Fruit fly (Drosophila melanogaster): ENCODE measurements around the gene CG42367.

Gene CG42367

DNA sequence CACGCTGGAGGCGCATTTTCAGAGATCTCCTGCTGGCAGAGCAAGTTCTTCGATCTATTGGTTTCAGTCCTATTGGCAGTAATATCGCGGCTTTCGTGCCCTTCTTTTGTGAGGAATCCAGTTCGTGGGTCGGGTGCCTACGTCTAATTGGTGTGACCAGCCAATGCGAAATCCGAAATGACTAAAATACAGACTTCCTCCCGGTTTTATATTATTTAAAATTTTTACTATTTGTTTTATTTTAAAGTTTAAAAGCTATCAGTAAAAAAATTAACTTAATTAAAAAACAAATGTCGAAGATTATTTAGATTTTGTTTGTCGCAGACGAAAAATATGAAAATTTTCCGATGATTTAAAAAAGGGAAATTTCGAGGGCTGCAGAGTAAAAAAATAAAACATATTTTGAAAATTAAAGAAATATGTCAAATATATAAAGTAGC is 33.2 kb downstream of the CG42367 start, which contains the start of gene CG5850 (continued):
- TF ChIP-seq ato (GFP tag; IDR thresholded peaks at IDR 0.05; ENCODE audit: partially characterized antibody): no peak
- no peak for TF ChIP-seq CG8359 (GFP tag; optimal IDR thresholded peaks at IDR 0.05; ENCODE audit: borderline replicate concordance)
- peak; percentile 62 for TF ChIP-seq CG9797 (GFP tag; optimal IDR thresholded peaks at IDR 0.05)
- no peak for TF ChIP-seq CG10462 (GFP tag; optimal IDR thresholded peaks at IDR 0.05)
- TF ChIP-seq CG11696 (GFP tag; IDR thresholded peaks at IDR 0.05): no peak
- peak; percentile 43 for TF ChIP-seq Deaf1 (tag; optimal IDR thresholded peaks at IDR 0.05)
- peak; percentile 44 for TF ChIP-seq CG2712 (tag; optimal IDR thresholded peaks at IDR 0.05)
- peak; percentile 63 for TF ChIP-seq CG14710 (tag; optimal IDR thresholded peaks at IDR 0.05)
- TF ChIP-seq Oaz (GFP tag; IDR thresholded peaks at IDR 0.05): no peak
- TF ChIP-seq nmo (GFP tag; optimal IDR thresholded peaks at IDR 0.05): peak; percentile 8
- no peak for TF ChIP-seq CG11398 (GFP tag; optimal IDR thresholded peaks at IDR 0.05)
- TF ChIP-seq Hr78 (GFP tag; optimal IDR thresholded peaks at IDR 0.05): no peak
- TF ChIP-seq Usf (GFP tag; optimal IDR thresholded peaks at IDR 0.05): no peak
- peak; percentile 20 for TF ChIP-seq CG10431 (GFP tag; optimal IDR thresholded peaks at IDR 0.05)
- no peak for TF ChIP-seq CrebB (tag; optimal IDR thresholded peaks at IDR 0.05)
- TF ChIP-seq Vsx1 (GFP tag; optimal IDR thresholded peaks at IDR 0.05): no peak
- no peak for TF ChIP-seq CG12219 (GFP tag; optimal IDR thresholded peaks at IDR 0.05)
- TF ChIP-seq peb (GFP tag; IDR thresholded peaks at IDR 0.05): no peak
- TF ChIP-seq CG1647 (GFP tag; optimal IDR thresholded peaks at IDR 0.05): no peak
- peak; percentile 15 for TF ChIP-seq CG10147 (GFP tag; optimal IDR thresholded peaks at IDR 0.05)
- TF ChIP-seq CG13775 (GFP tag; optimal IDR thresholded peaks at IDR 0.05): no peak
- TF ChIP-seq org-1 (GFP tag; optimal IDR thresholded peaks at IDR 0.05): no peak

DNA sequence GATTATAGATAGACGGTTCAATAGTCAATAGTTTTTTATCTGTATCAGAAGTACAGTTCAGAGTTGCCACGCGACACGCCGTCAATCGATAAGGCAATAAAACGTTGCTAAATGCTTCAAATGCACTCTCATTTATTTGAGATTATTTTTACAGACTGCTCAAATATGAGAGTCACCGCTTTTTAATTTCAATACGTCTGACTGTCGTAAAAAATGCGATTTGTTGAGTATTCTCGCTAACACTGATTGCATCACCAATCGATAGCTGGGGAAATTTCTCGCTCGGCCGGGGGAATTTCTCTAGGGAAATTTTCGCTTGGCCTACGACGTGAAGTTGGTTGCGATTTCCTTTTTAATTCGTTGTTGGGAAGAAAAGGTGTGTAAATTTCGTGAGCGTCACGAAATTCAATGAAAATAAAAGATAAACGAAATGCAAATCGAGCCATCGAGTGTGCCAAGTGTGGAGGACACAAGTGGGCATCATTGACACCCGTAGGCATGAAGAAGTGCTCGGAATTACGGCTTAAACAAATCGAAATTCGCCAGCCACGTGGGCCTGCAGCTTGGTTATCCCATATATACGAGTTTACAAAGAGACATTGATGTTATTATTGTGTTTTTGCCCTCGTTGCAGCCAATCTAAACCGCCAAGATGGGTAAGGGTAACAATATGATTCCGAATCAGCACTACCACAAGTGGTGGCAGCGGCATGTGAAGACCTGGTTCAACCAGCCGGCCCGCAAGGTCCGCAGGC is 36.8 kb downstream of the CG42367 start, which contains the start of the genes Dref and RpL13:
TSS of gene Dref (minus strand) at position 247 of the 755 bp plus-strand sequence.
TSS of gene RpL13 (plus strand) at position 331 of the 755 bp plus-strand sequence.
- TF ChIP-seq kni (GFP tag; optimal IDR thresholded peaks at IDR 0.05) (peak; percentile 97), CG4282 (GFP tag; optimal IDR thresholded peaks at IDR 0.05) (peak; percentile 83), CG9876 (GFP tag; optimal IDR thresholded peaks at IDR 0.05) (peak; percentile 71), NFAT (GFP tag; IDR thresholded peaks at IDR 0.05) (peak; percentile 82), CG7745 (tag; optimal IDR thresholded peaks at IDR 0.05) (peak; percentile 81), B-H1 (GFP tag; IDR thresholded peaks at IDR 0.05) (peak; percentile 39; the same call in 2 of the 3 replicates), CG13775 (GFP tag; optimal IDR thresholded peaks at IDR 0.05) (peak; percentile 94), ERR (GFP tag; optimal IDR thresholded peaks at IDR 0.05) (peak; percentile 74), bsh (GFP tag; optimal IDR thresholded peaks at IDR 0.05) (peak; percentile 57 to 79), z (GFP tag; IDR thresholded peaks at IDR 0.05) (peak; percentile 51; the same call in 1 of the 3 replicates), Mrtf (GFP tag; IDR thresholded peaks at IDR 0.05) (peak; percentile 52; the same call in 1 of the 3 replicates), Nf-YC (tag; optimal IDR thresholded peaks at IDR 0.05) (peak; percentile 83), CG31365 (tag; optimal IDR thresholded peaks at IDR 0.05) (peak; percentile 85), CG12769 (tag; optimal IDR thresholded peaks at IDR 0.05) (no peak), Mad (GFP tag; optimal IDR thresholded peaks at IDR 0.05) (peak; percentile 87), Ptx1 (GFP tag; IDR thresholded peaks at IDR 0.05) (peak; percentile 69), CG8281 (tag; optimal IDR thresholded peaks at IDR 0.05) (peak; percentile 70), CG10274 (GFP tag; optimal IDR thresholded peaks at IDR 0.05) (peak; percentile 78), cas (GFP tag; IDR thresholded peaks at IDR 0.05) (no peak), sna (GFP tag; IDR thresholded peaks at IDR 0.05; ENCODE audit: partially characterized antibody) (peak; percentile 86), CG34224 (GFP tag; IDR thresholded peaks at IDR 0.05; ENCODE audit: partially characterized antibody) (peak; percentile 82), HLH54F (GFP tag; optimal IDR thresholded peaks at IDR 0.05) (peak; percentile 80), en (GFP tag; optimal IDR thresholded peaks at IDR 0.05) (peak; percentile 86), CG6654 (GFP tag; optimal IDR thresholded peaks at IDR 0.05) (peak; percentile 64), Rx (GFP tag; IDR thresholded peaks at IDR 0.05) (peak; percentile 70), CG14050 (GFP tag; IDR thresholded peaks at IDR 0.05) (peak; percentile 69), CG1792 (GFP tag; optimal IDR thresholded peaks at IDR 0.05) (peak; percentile 70), gro (GFP tag; optimal IDR thresholded peaks at IDR 0.05) (peak; percentile 91)

Measured in whole organism, embryonic.